Fruit fly (Drosophila melanogaster) whole organism: ENCODE data around the gene UbcE2H.

Source experiments
- Dll ChIP-seq: fragments of >200 bp; optimal IDR thresholded peaks from 2 replicates; lab custom pipeline; 2017
- EcR ChIP-seq, 2 experiments: fragments of >200 bp; optimal IDR thresholded peaks; 2 replicates each; lab custom pipeline; 2017; ENCODE audit warnings: missing biosample characterization in 2 of 2, missing genetic modification characterization in 2 of 2, missing genetic modification reagents in 2 of 2
- pan ChIP-seq: fragments of >200 bp; optimal IDR thresholded peaks from 2 replicates; lab custom pipeline; 2017
- psq ChIP-seq: fragments of >200 bp; optimal IDR thresholded peaks from 2 replicates; lab custom pipeline; 2017

DNA sequence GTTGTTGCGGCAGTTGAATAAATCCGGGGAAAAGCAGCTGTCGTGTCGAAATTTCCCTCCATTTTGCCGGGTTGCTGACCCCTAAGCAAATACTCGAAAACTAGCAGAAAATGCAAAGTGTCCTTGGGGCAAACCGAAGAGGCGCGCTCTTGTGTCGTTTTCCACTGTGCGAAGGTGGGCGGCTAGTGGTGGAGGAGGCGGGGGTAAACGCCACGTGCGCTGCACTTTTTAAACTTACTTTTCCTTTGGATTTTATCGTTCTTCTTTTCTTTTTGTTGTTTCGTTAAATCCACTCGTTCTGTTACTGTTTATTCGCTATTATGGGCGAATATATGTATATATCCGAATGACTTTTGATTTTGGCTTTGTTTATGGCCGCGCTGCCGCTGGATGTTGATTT lies 34.2 kb downstream of the UbcE2H start:
- TF ChIP-seq EcR (GFP tag; optimal IDR thresholded peaks at IDR 0.05; lab: Kevin White, UChicago) (no peak), psq (lab: Kevin White, UChicago) (no peak), pan (no peak), Dll (lab: Kevin White, UChicago) (no peak)
